Fruit fly (Drosophila melanogaster) whole organism, prepupa: ENCODE measurements around the gene CG14324.
A peak's percentile ranks its signal among the peaks of the same experiment; 100 is the strongest.

Experiments
- Blimp-1 ChIP-seq: fragments of 200-800 bp; sonication (Bioruptor generic); optimal IDR thresholded peaks from 3 replicates; lab custom pipeline; 2017; ENCODE audit warnings: missing biosample characterization, missing genetic modification characterization, mild to moderate bottlenecking, moderate library complexity, missing genetic modification reagents
- CG10631 ChIP-seq: fragments of 200-800 bp; sonication (Bioruptor generic); optimal IDR thresholded peaks from 2 replicates; lab custom pipeline; 2016; ENCODE audit warnings: missing biosample characterization, missing genetic modification characterization
- CG11762 ChIP-seq: fragments of 200-800 bp; sonication (Bioruptor generic); optimal IDR thresholded peaks from 3 replicates; lab custom pipeline; 2016; ENCODE audit warnings: missing biosample characterization, missing genetic modification characterization; ENCODE audit not compliant: insufficient read depth
- CG11902 ChIP-seq: fragments of 200-800 bp; sonication (Bioruptor generic); optimal IDR thresholded peaks from 3 replicates; lab custom pipeline; 2016; ENCODE audit warnings: missing biosample characterization, missing genetic modification characterization
- CG15336 ChIP-seq: fragments of 200-800 bp; sonication (Bioruptor generic); IDR thresholded peaks from 2 replicates; pipeline ENCODE4 v1.3.6; 2022; ENCODE audit warnings: missing biosample characterization, missing genetic modification characterization
- CG3032 ChIP-seq: fragments of 200-800 bp; optimal IDR thresholded peaks from 2 replicates; lab custom pipeline; 2019; ENCODE audit warnings: missing biosample characterization, mild to moderate bottlenecking, missing genetic modification characterization, moderate library complexity
- CG34406 ChIP-seq: fragments of 200-800 bp; sonication (Bioruptor generic); optimal IDR thresholded peaks from 3 replicates; lab custom pipeline; 2016; ENCODE audit warnings: missing biosample characterization, missing genetic modification characterization
- CG3919 ChIP-seq: fragments of 200-800 bp; sonication (Bioruptor generic); optimal IDR thresholded peaks from 3 replicates; lab custom pipeline; 2016; ENCODE audit warnings: missing biosample characterization, missing genetic modification characterization
- CG6163 ChIP-seq: fragments of 200-800 bp; sonication (Bioruptor generic); IDR thresholded peaks from 3 replicates; pipeline ENCODE4 v1.3.6; 2022; ENCODE audit warnings: missing biosample characterization, missing genetic modification characterization
- CG6792 ChIP-seq: fragments of 200-800 bp; sonication (Bioruptor generic); optimal IDR thresholded peaks from 3 replicates; lab custom pipeline; 2016; ENCODE audit warnings: missing biosample characterization, missing genetic modification characterization
- CG6808 ChIP-seq: fragments of 200-800 bp; sonication (Bioruptor generic); optimal IDR thresholded peaks from 3 replicates; lab custom pipeline; 2017; ENCODE audit warnings: missing biosample characterization, missing genetic modification characterization, mild to moderate bottlenecking, moderate library complexity, missing genetic modification reagents
- CG7368 ChIP-seq: fragments of 200-800 bp; sonication (Bioruptor generic); optimal IDR thresholded peaks from 3 replicates; lab custom pipeline; 2016; ENCODE audit warnings: missing biosample characterization, missing genetic modification characterization
- CG8319 ChIP-seq: fragments of 200-800 bp; sonication (Bioruptor generic); optimal IDR thresholded peaks from 3 replicates; lab custom pipeline; 2016; ENCODE audit warnings: missing biosample characterization, missing genetic modification characterization
- CG9139 ChIP-seq: fragments of 200-800 bp; sonication (Bioruptor generic); optimal IDR thresholded peaks from 3 replicates; lab custom pipeline; 2017; ENCODE audit warnings: missing biosample characterization, mild to moderate bottlenecking, missing genetic modification characterization
- Eip75B ChIP-seq: fragments of 200-800 bp; sonication (Bioruptor generic); optimal IDR thresholded peaks from 3 replicates; lab custom pipeline; 2016; ENCODE audit warnings: missing biosample characterization, missing genetic modification characterization
- Eip78C ChIP-seq: fragments of 200-800 bp; sonication (Bioruptor generic); peaks from one replicate; lab custom pipeline; 2016; ENCODE audit warnings: missing biosample characterization, missing genetic modification characterization
- Ets21C ChIP-seq: fragments of 200-800 bp; sonication (Bioruptor generic); optimal IDR thresholded peaks from 3 replicates; lab custom pipeline; 2016; ENCODE audit warnings: missing biosample characterization, missing genetic modification characterization
- Ets96B ChIP-seq: fragments of 200-800 bp; optimal IDR thresholded peaks from 2 replicates; lab custom pipeline; 2019; ENCODE audit warnings: missing biosample characterization, mild to moderate bottlenecking, missing genetic modification characterization, moderate library complexity
- Gug ChIP-seq: fragments of 200-800 bp; sonication (Bioruptor generic); IDR thresholded peaks from 2 replicates; pipeline ENCODE4 v1.3.6; 2022; ENCODE audit warnings: missing biosample characterization, missing genetic modification characterization
- Hr38 ChIP-seq: sonication (Bioruptor generic); optimal IDR thresholded peaks from 2 replicates; lab custom pipeline; 2016; ENCODE audit warnings: missing biosample characterization, missing genetic modification characterization
- Hr4 ChIP-seq: fragments of 200-800 bp; sonication (Bioruptor generic); optimal IDR thresholded peaks from 3 replicates; lab custom pipeline; 2016; ENCODE audit warnings: missing biosample characterization, missing genetic modification characterization
- Lpt ChIP-seq: fragments of 200-800 bp; sonication (Bioruptor generic); optimal IDR thresholded peaks from 3 replicates; lab custom pipeline; 2016; ENCODE audit warnings: missing biosample characterization, missing genetic modification characterization
- Met ChIP-seq: fragments of 200-800 bp; sonication (Bioruptor generic); optimal IDR thresholded peaks from 3 replicates; lab custom pipeline; 2016; ENCODE audit warnings: missing biosample characterization, missing genetic modification characterization
- OdsH ChIP-seq: fragments of 200-800 bp; sonication (Bioruptor generic); optimal IDR thresholded peaks from 3 replicates; lab custom pipeline; 2016; ENCODE audit warnings: missing biosample characterization, missing genetic modification characterization
- Sox102F ChIP-seq: fragments of 200-800 bp; sonication (Bioruptor generic); optimal IDR thresholded peaks from 2 replicates; lab custom pipeline; 2016; ENCODE audit warnings: missing biosample characterization, mild to moderate bottlenecking, missing genetic modification characterization
- achi ChIP-seq: fragments of 200-800 bp; sonication (Bioruptor generic); optimal IDR thresholded peaks from 3 replicates; lab custom pipeline; 2016; ENCODE audit warnings: missing biosample characterization, missing genetic modification characterization
- acj6 ChIP-seq: fragments of 200-800 bp; sonication (Bioruptor generic); optimal IDR thresholded peaks from 3 replicates; lab custom pipeline; 2016; ENCODE audit warnings: missing biosample characterization, missing genetic modification characterization
- dsx ChIP-seq: fragments of 200-800 bp; optimal IDR thresholded peaks from 3 replicates; lab custom pipeline; 2019; ENCODE audit warnings: missing biosample characterization, mild to moderate bottlenecking, missing genetic modification characterization, moderate library complexity; ENCODE audit not compliant: poor library complexity, severe bottlenecking
- esn ChIP-seq: fragments of 200-800 bp; sonication (Bioruptor generic); optimal IDR thresholded peaks from 2 replicates; lab custom pipeline; 2016; ENCODE audit warnings: missing biosample characterization, mild to moderate bottlenecking, missing genetic modification characterization, moderate library complexity
- fd85E ChIP-seq: fragments of 200-800 bp; sonication (Bioruptor generic); optimal IDR thresholded peaks from 3 replicates; lab custom pipeline; 2016; ENCODE audit warnings: missing biosample characterization, missing genetic modification characterization
- fkh ChIP-seq: fragments of 200-800 bp; sonication (Bioruptor generic); optimal IDR thresholded peaks from 3 replicates; lab custom pipeline; 2017; ENCODE audit warnings: missing biosample characterization, mild to moderate bottlenecking, missing genetic modification characterization, moderate library complexity
- lz ChIP-seq: fragments of 200-800 bp; sonication (Bioruptor generic); optimal IDR thresholded peaks from 3 replicates; lab custom pipeline; 2016; ENCODE audit warnings: missing biosample characterization, missing genetic modification characterization
- pdm3 ChIP-seq: fragments of 200-800 bp; sonication (Bioruptor generic); optimal IDR thresholded peaks from 3 replicates; lab custom pipeline; 2016; ENCODE audit warnings: missing biosample characterization, missing genetic modification characterization
- salr ChIP-seq, 2 experiments: fragments of 200-800 bp; sonication (Bioruptor generic); optimal IDR thresholded peaks; 3 replicates each; lab custom pipeline; 2016 to 2018; ENCODE audit warnings: missing biosample characterization in 2 of 2, missing genetic modification characterization in 2 of 2, mild to moderate bottlenecking in 1 of 2
- spab ChIP-seq: fragments of 200-800 bp; sonication (Bioruptor generic); optimal IDR thresholded peaks from 2 replicates; lab custom pipeline; 2017; ENCODE audit warnings: missing biosample characterization, mild to moderate bottlenecking, missing genetic modification characterization, missing genetic modification reagents
- ss ChIP-seq, 2 experiments: fragments of 200-800 bp; sonication (Bioruptor generic); optimal IDR thresholded peaks; 2 replicates in 1 of 2; 3 replicates in 1 of 2; lab custom pipeline; 2017 to 2018; ENCODE audit warnings: mild to moderate bottlenecking in 2 of 2, missing biosample characterization in 2 of 2, missing genetic modification characterization in 2 of 2, moderate library complexity in 1 of 2
- vri ChIP-seq: fragments of 200-800 bp; sonication (Bioruptor generic); optimal IDR thresholded peaks from 3 replicates; lab custom pipeline; 2016; ENCODE audit warnings: missing biosample characterization, mild to moderate bottlenecking, missing genetic modification characterization

The CG14324 gene

dm6 chr3R:17656923-17657322, 38.3 kb upstream of the CG14324 start:
- TF ChIP-seq vri (GFP tag; lab: Kevin White, UChicago) (no peak), fd85E (GFP tag; lab: Kevin White, UChicago) (no peak), Hr4 (GFP tag; lab: Kevin White, UChicago) (no peak), acj6 (GFP tag; lab: Kevin White, UChicago) (no peak)

- TF ChIP-seq CG34406 (peak; percentile 10), achi (peak; percentile 10), pdm3 (GFP tag; lab: Kevin White, UChicago) (no peak)
These were observed 36.4 kb upstream of the CG14324 start for dm6 chr3R:17655040-17655439.

dm6 chr3R:17653879-17654278, 35.3 kb upstream of the CG14324 start:
- TF ChIP-seq dsx (GFP tag; lab: Kevin White, UChicago) (no peak), CG6163 (GFP tag; lab: Robert Waterston, UW) (no peak), CG8319 (no peak), CG34406 (no peak), Sox102F (no peak), Ets21C (GFP tag; lab: Kevin White, UChicago) (no peak), Blimp-1 (GFP tag; lab: Kevin White, UChicago) (no peak)

dm6 chr3R:17647444-17647843, 28.8 kb upstream of the CG14324 start, which contains the start of gene CG14322:
Gene CG14322 (plus strand): TSS chr3R:17647679.
- peak; percentile 1 for TF ChIP-seq CG3032 (tag; lab: Kevin White, UChicago)
- TF ChIP-seq CG3919 (GFP tag; lab: Kevin White, UChicago), result no peak
- no peak for TF ChIP-seq CG11762 (GFP tag; lab: Kevin White, UChicago)
- TF ChIP-seq CG8319, result no peak
- no peak for TF ChIP-seq esn (GFP tag; lab: Kevin White, UChicago)
- no peak for TF ChIP-seq Lpt (GFP tag; lab: Kevin White, UChicago)
- TF ChIP-seq Gug, result no peak

DNA sequence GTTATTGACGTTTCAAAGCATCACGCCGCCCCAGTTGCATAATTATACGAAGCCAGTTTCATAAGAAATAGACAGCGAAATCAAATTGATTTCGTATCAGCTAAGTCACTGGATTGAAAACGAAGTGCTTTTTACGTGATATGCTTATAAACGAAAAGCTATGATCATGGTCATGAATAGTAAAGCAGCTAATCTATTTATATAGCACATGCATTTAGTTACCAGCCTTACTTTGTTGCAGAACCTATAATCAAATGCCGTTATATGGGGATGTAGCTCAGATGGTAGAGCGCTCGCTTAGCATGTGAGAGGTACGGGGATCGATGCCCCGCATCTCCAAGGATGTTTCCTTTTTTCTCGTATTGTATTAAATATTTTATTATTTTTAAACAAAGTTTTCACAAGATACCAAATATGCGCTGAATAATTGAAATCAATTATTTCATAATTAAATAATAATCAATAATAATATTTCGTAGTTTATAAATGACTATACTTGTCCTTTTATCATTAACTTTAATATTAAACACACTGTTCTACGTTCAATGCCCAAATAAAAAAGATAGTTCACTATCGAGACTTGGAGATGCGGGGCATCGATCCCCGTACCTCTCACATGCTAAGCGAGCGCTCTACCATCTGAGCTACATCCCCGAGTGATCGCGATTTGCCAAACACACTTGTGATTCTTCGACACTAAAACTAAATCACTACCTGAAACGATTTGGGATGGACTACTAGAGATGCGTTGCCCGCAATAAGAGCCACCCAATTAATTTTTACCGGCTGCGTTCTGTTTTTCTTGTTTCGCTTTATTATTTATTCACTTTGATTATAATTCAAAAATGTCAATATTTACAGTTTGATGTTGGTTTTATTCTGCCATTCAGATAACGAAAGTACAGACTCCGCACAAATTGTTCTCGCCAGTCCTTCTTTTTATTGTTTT, 27.8 kb upstream of the CG14324 start:
- TF ChIP-seq fkh (GFP tag; lab: Kevin White, UChicago), result peak; percentile 33
- no peak for TF ChIP-seq ss (GFP tag; optimal IDR thresholded peaks at IDR 0.05; lab: Kevin White, UChicago)
- no peak for TF ChIP-seq CG6808
- TF ChIP-seq CG11902 (GFP tag; lab: Kevin White, UChicago), result no peak
- no peak for TF ChIP-seq CG10631 (GFP tag; lab: Kevin White, UChicago)
- TF ChIP-seq salr (GFP tag; optimal IDR thresholded peaks at IDR 0.05; lab: Kevin White, UChicago), result no peak
- no peak for TF ChIP-seq lz (GFP tag; lab: Kevin White, UChicago)
- no peak for TF ChIP-seq Ets96B (tag; lab: Kevin White, UChicago)
- no peak for TF ChIP-seq Lpt (GFP tag; lab: Kevin White, UChicago)
- TF ChIP-seq Hr38, result no peak
- TF ChIP-seq esn (GFP tag; lab: Kevin White, UChicago), result peak; percentile 21
- peak; percentile 34 for TF ChIP-seq Sox102F
- TF ChIP-seq CG9139, result no peak
- TF ChIP-seq dsx (GFP tag; lab: Kevin White, UChicago), result peak; percentile 84
- TF ChIP-seq CG6792 (GFP tag; lab: Kevin White, UChicago), result peak; percentile 2
- no peak for TF ChIP-seq CG11762 (GFP tag; lab: Kevin White, UChicago)
- TF ChIP-seq vri (GFP tag; lab: Kevin White, UChicago), result no peak
- TF ChIP-seq fd85E (GFP tag; lab: Kevin White, UChicago), result no peak
- no peak for TF ChIP-seq Eip75B (GFP tag; lab: Kevin White, UChicago)
- no peak for TF ChIP-seq OdsH (GFP tag; lab: Kevin White, UChicago)
- TF ChIP-seq CG7368 (GFP tag; lab: Kevin White, UChicago), result no peak
- TF ChIP-seq Met (GFP tag; lab: Kevin White, UChicago), result peak; percentile 14
- no peak for TF ChIP-seq spab (GFP tag; lab: Kevin White, UChicago)
- TF ChIP-seq Eip78C (GFP tag; lab: Kevin White, UChicago), result peak; percentile 67
- no peak for TF ChIP-seq CG15336 (GFP tag; lab: Robert Waterston, UW)
- TF ChIP-seq achi, result no peak
- TF ChIP-seq Hr4 (GFP tag; lab: Kevin White, UChicago), result no peak
